Fruit fly (Drosophila melanogaster) whole organism, wandering third instar larva: ENCODE measurements around the gene Sce.

ENCODE experiments used
- CG32264 ChIP-seq: fragments of 200-800 bp; sonication (Bioruptor generic); optimal IDR thresholded peaks from 2 replicates; lab custom pipeline; 2016; ENCODE audit warnings: missing biosample characterization, missing genetic modification characterization
- Dfd ChIP-seq: fragments of >200 bp; optimal IDR thresholded peaks from 2 replicates; lab custom pipeline; 2017; ENCODE audit warnings: missing biosample characterization, missing genetic modification characterization
- Dif ChIP-seq: fragments of 200-275, 200-300 bp; sonication (Bioruptor generic); optimal IDR thresholded peaks from 2 replicates; lab custom pipeline; 2018; ENCODE audit warnings: missing biosample characterization, missing genetic modification characterization; ENCODE audit not compliant: partially characterized antibody
- HLH106 ChIP-seq: fragments of 200-800 bp; optimal IDR thresholded peaks from 3 replicates; lab custom pipeline; 2019; ENCODE audit warnings: missing biosample characterization, mild to moderate bottlenecking, missing genetic modification characterization, moderate library complexity
- Jra ChIP-seq: sonication (Bioruptor generic); optimal IDR thresholded peaks from 2 replicates; lab custom pipeline; 2016; ENCODE audit warnings: missing biosample characterization, missing genetic modification characterization
- ey ChIP-seq: fragments of 200-800 bp; sonication (Bioruptor generic); optimal IDR thresholded peaks from 2 replicates; lab custom pipeline; 2016; ENCODE audit warnings: missing biosample characterization, missing genetic modification characterization
- psq ChIP-seq: fragments of 200-800 bp; sonication (Bioruptor generic); optimal IDR thresholded peaks from 3 replicates; lab custom pipeline; 2017; ENCODE audit warnings: missing biosample characterization, mild to moderate bottlenecking, missing genetic modification characterization, moderate library complexity
- rgr ChIP-seq: fragments of 200-800 bp; sonication (Bioruptor generic); optimal IDR thresholded peaks from 3 replicates; lab custom pipeline; 2016; ENCODE audit warnings: missing biosample characterization, mild to moderate bottlenecking, missing genetic modification characterization
- usp ChIP-seq: fragments of >200 bp; optimal IDR thresholded peaks from 2 replicates; lab custom pipeline; 2017; ENCODE audit warnings: missing biosample characterization, missing genetic modification characterization

dm6 chr3R:27636720-27637119 is 45.1 kb downstream of the Sce start:
- TF ChIP-seq Dif (GFP tag; lab: Kevin White, UChicago) (peak; percentile 53), psq (GFP tag; lab: Kevin White, UChicago) (no peak), usp (GFP tag; lab: Kevin White, UChicago) (no peak), ey (GFP tag; lab: Kevin White, UChicago) (no peak), Dfd (no peak), rgr (GFP tag; lab: Kevin White, UChicago) (no peak), CG32264 (GFP tag; lab: Kevin White, UChicago) (no peak), Jra (no peak), HLH106 (tag; lab: Kevin White, UChicago) (no peak)
